Worm (Caenorhabditis elegans): ENCODE results near the gene F58A6.9.

F58A6.9 gene

DNA sequence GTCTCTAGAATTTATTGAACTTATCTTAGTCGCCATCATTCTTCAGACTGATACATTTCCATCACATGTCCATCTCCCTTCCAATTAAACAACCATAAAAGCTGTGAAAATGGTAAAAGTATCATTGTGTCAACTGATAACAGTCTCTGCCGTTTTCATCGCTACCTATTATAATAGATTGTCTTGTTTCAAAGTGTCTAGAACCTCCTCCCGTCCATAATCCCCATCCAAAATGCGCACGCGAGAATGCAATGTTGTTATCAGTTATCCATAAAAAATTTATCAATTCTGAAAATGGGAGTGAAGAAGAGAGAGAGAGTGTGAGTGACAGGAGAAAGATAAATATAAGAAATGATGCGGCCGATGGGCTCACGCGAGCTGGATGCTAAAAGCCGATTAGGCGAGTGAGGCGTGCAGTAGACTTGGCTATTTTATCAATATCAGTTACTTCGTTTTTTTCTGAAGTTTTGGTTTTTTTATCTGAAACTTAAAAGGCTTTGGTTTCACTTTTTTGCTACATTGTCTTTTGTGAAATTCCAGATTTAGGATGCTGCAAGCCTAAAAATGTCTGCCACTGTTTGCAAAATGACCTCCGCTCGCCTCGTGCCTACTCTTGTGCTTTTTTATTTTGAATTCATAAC lies 43.4 kb upstream of the F58A6.9 start (continued):
- TF ChIP-seq Y75B8A.6 (GFP tag; IDR thresholded peaks at IDR 0.05): no peak
- TF ChIP-seq ces-1 (GFP tag; optimal IDR thresholded peaks at IDR 0.05): no peak
- TF ChIP-seq sdz-12 (GFP tag; optimal IDR thresholded peaks at IDR 0.05): no peak
- TF ChIP-seq gei-8 (GFP tag; optimal IDR thresholded peaks at IDR 0.05): peak; percentile 21
- TF ChIP-seq tra-1 (GFP tag; IDR thresholded peaks at IDR 0.05): peak; percentile 98
- no peak for TF ChIP-seq unc-130 (GFP tag; optimal IDR thresholded peaks at IDR 0.05)
- TF ChIP-seq egl-27 (tag; optimal IDR thresholded peaks at IDR 0.05): no peak
- no peak for TF ChIP-seq mxl-2 (GFP tag; conservative IDR thresholded peaks at IDR 0.05)
- TF ChIP-seq aly-2 (tag; optimal IDR thresholded peaks at IDR 0.05): no peak
- TF ChIP-seq ztf-11 (tag; optimal IDR thresholded peaks at IDR 0.05): no peak
- no peak for TF ChIP-seq ceh-32 (tag; optimal IDR thresholded peaks at IDR 0.05; ENCODE audit: poor library complexity)
- no peak for TF ChIP-seq nhr-25 (tag; optimal IDR thresholded peaks at IDR 0.05; ENCODE audit: borderline replicate concordance, insufficient read depth)
- 0 out of 2 replicates have a peak, but pooled peaks have one; percentile 25 for TF ChIP-seq hmg-1.1 (GFP tag; IDR thresholded peaks at IDR 0.05)
- no peak for TF ChIP-seq Y105C5A.15 (GFP tag; IDR thresholded peaks at IDR 0.05)
- TF ChIP-seq lin-1 (GFP tag; IDR thresholded peaks at IDR 0.05): peak; percentile 76
- no peak for TF ChIP-seq dmd-8 (GFP tag; IDR thresholded peaks at IDR 0.05)
- TF ChIP-seq egl-43 (GFP tag; IDR thresholded peaks at IDR 0.05): no peak
- TF ChIP-seq F49E8.2 (tag; optimal IDR thresholded peaks at IDR 0.05; ENCODE audit: borderline replicate concordance): no peak
- peak; percentile 3 for TF ChIP-seq spr-1 (tag; optimal IDR thresholded peaks at IDR 0.05)
- no peak for TF ChIP-seq vab-7 (GFP tag; IDR thresholded peaks at IDR 0.05)
- 0 out of 2 replicates have a peak, but pooled peaks have one; percentile 30 for TF ChIP-seq mdt-29 (GFP tag; IDR thresholded peaks at IDR 0.05)
- TF ChIP-seq nhr-111 (GFP tag; optimal IDR thresholded peaks at IDR 0.05): no peak
- no peak for TF ChIP-seq fos-1 (tag; optimal IDR thresholded peaks at IDR 0.05)
- no peak for TF ChIP-seq jun-1 (tag; optimal IDR thresholded peaks at IDR 0.05)
- no peak for TF ChIP-seq nhr-42 (GFP tag; IDR thresholded peaks at IDR 0.05)
- peak; percentile 76 for TF ChIP-seq nhr-28 (tag; optimal IDR thresholded peaks at IDR 0.05)
- TF ChIP-seq daf-19 (GFP tag; conservative IDR thresholded peaks at IDR 0.05): no peak
- TF ChIP-seq nhr-237 (tag; optimal IDR thresholded peaks at IDR 0.05): no peak
- TF ChIP-seq arid-1 (GFP tag; conservative IDR thresholded peaks at IDR 0.05): no peak
- no peak for TF ChIP-seq lim-7 (GFP tag; IDR thresholded peaks at IDR 0.05)
- no peak for TF ChIP-seq ceh-44 (GFP tag; IDR thresholded peaks at IDR 0.05)
- no peak for TF ChIP-seq Y5F2A.4 (GFP tag; optimal IDR thresholded peaks at IDR 0.05)
- TF ChIP-seq F37D6.2 (tag; optimal IDR thresholded peaks at IDR 0.05): no peak
- no peak for TF ChIP-seq nhr-76 (tag; optimal IDR thresholded peaks at IDR 0.05)
- no peak for TF ChIP-seq snpc-1.2 (GFP tag; IDR thresholded peaks at IDR 0.05)
- no peak for TF ChIP-seq mdl-1 (tag; optimal IDR thresholded peaks at IDR 0.05)
- no peak for TF ChIP-seq R02D3.7 (tag; optimal IDR thresholded peaks at IDR 0.05)
- peak; percentile 50 for TF ChIP-seq nhr-10 (tag; optimal IDR thresholded peaks at IDR 0.05)
- no peak for TF ChIP-seq unc-39 (tag; optimal IDR thresholded peaks at IDR 0.05)
- no peak for TF ChIP-seq F26F4.8 (GFP tag; conservative IDR thresholded peaks at IDR 0.05)
- peak in 1 of 2 experiments; percentile 25 for TF ChIP-seq lsy-2 (tag; optimal IDR thresholded peaks at IDR 0.05)
- TF ChIP-seq ceh-28 (tag; optimal IDR thresholded peaks at IDR 0.05): no peak
- TF ChIP-seq pha-4 (GFP tag; IDR thresholded peaks at IDR 0.05): peak; percentile 54
- TF ChIP-seq pha-4 (tag; optimal IDR thresholded peaks at IDR 0.05): no peak
- TF ChIP-seq ctbp-1 (GFP tag; IDR thresholded peaks at IDR 0.05): no peak
- no peak for TF ChIP-seq daf-12 (tag; optimal IDR thresholded peaks at IDR 0.05)
- peak; percentile 45 for TF ChIP-seq mes-2 (tag; optimal IDR thresholded peaks at IDR 0.05; ENCODE audit: poor library complexity, severe bottlenecking)
- TF ChIP-seq madf-9 (GFP tag; conservative IDR thresholded peaks at IDR 0.05): no peak
- peak; percentile 95 for TF ChIP-seq dmd-6 (GFP tag; IDR thresholded peaks at IDR 0.05)
- TF ChIP-seq cey-2 (tag; optimal IDR thresholded peaks at IDR 0.05; ENCODE audit: borderline replicate concordance, insufficient read depth): peak; percentile 51
